Fruit fly (Drosophila melanogaster) whole organism: ENCODE results near the gene CG43074.

Experiments used
- CG8478 ChIP-seq: fragments of >200 bp; optimal IDR thresholded peaks from 2 replicates; lab custom pipeline; 2018; ENCODE audit warnings: inconsistent platforms
- Dll ChIP-seq: fragments of >200 bp; optimal IDR thresholded peaks from 2 replicates; lab custom pipeline; 2017
- EcR ChIP-seq, 2 experiments: fragments of >200 bp; optimal IDR thresholded peaks; 2 replicates each; lab custom pipeline; 2017; ENCODE audit warnings: missing biosample characterization in 2 of 2, missing genetic modification characterization in 2 of 2, missing genetic modification reagents in 2 of 2
- psq ChIP-seq: fragments of >200 bp; optimal IDR thresholded peaks from 2 replicates; lab custom pipeline; 2017

- TF ChIP-seq Dll (lab: Kevin White, UChicago) (no peak), CG8478 (lab: Kevin White, UChicago) (no peak), EcR (GFP tag; optimal IDR thresholded peaks at IDR 0.05; lab: Kevin White, UChicago) (no peak), psq (no peak)
These were observed 27.5 kb downstream of the CG43074 start for dm6 chr3L:3456922-3457321.
